Worm (Caenorhabditis elegans): ENCODE data around the gene scc-3.

The scc-3 gene

ce11 chrV:12796908-12797490 lies 33.3 kb downstream of the scc-3 start:
- TF ChIP-seq ztf-4 (tag; optimal IDR thresholded peaks at IDR 0.05) (no peak), elt-2 (tag; optimal IDR thresholded peaks at IDR 0.05) (peak; percentile 76), jun-1 (tag; optimal IDR thresholded peaks at IDR 0.05) (no peak), tbx-2 (tag; optimal IDR thresholded peaks at IDR 0.05) (no peak), lin-15B (tag; optimal IDR thresholded peaks at IDR 0.05) (no peak), unc-39 (tag; optimal IDR thresholded peaks at IDR 0.05) (no peak), daf-12 (tag; optimal IDR thresholded peaks at IDR 0.05) (no peak), ceh-9 (tag; optimal IDR thresholded peaks at IDR 0.05) (no peak)

DNA sequence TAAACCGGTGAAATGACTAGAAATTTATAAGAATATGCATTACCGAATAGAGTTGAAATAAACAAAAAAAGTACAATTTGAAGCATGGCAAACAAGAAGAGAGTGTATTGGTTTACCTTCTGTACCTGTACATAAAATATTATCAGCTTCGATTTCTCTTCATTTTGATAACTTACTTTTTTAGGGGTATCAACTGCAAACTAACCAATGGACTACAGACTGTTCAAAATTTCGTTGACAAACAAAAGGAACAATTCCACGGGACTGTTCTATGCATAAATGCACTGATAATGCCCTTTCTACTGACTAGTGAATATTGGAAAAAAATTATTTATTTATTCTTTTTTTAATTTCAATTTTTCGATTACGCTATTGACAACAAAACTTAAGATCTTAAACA lies 34.2 kb downstream of the scc-3 start, which contains the start of gene ugt-6:
Gene ugt-6 (minus strand): TSS at position 233 of the 400 bp plus-strand sequence.
- peak; percentile 22 for TF ChIP-seq elt-2 (tag; optimal IDR thresholded peaks at IDR 0.05)
- no peak for TF ChIP-seq eor-1 (tag; optimal IDR thresholded peaks at IDR 0.05)
- peak; percentile 9 for TF ChIP-seq pqm-1 (tag; optimal IDR thresholded peaks at IDR 0.05)
- TF ChIP-seq fkh-2 (tag; optimal IDR thresholded peaks at IDR 0.05) = no peak

- no peak for TF ChIP-seq ceh-16 (tag; optimal IDR thresholded peaks at IDR 0.05)
- TF ChIP-seq zag-1 (tag; optimal IDR thresholded peaks at IDR 0.05) = no peak
- no peak for TF ChIP-seq ztf-11 (tag; optimal IDR thresholded peaks at IDR 0.05)
- TF ChIP-seq lsy-12 (tag; optimal IDR thresholded peaks at IDR 0.05) = no peak
- no peak for TF ChIP-seq ztf-4 (tag; optimal IDR thresholded peaks at IDR 0.05)
- no peak for TF ChIP-seq unc-62 (GFP tag; optimal IDR thresholded peaks at IDR 0.05)
- no peak for TF ChIP-seq ZK546.5 (tag; optimal IDR thresholded peaks at IDR 0.05)
- no peak for TF ChIP-seq nhr-67 (tag; optimal IDR thresholded peaks at IDR 0.05)
- TF ChIP-seq snpc-4 (tag; optimal IDR thresholded peaks at IDR 0.05) = no peak
Measured at ce11 chrV:12800171-12800570, 36.4 kb downstream of the scc-3 start, which contains the start of gene ugt-3. ugt-3 (minus strand) TSS chrV:12800271.

ce11 chrV:12803274-12803673 lies 39.5 kb downstream of the scc-3 start, which contains the start of gene srbc-45:
srbc-45 (plus strand) TSS chrV:12803574.
- TF ChIP-seq nhr-77 (tag; optimal IDR thresholded peaks at IDR 0.05) (no peak), pha-4 (tag; optimal IDR thresholded peaks at IDR 0.05) (no peak), snpc-4 (tag; optimal IDR thresholded peaks at IDR 0.05) (no peak), ZK546.5 (tag; optimal IDR thresholded peaks at IDR 0.05) (no peak), elt-1 (tag; optimal IDR thresholded peaks at IDR 0.05) (no peak), ama-1 (optimal IDR thresholded peaks at IDR 0.05) (no peak)

DNA sequence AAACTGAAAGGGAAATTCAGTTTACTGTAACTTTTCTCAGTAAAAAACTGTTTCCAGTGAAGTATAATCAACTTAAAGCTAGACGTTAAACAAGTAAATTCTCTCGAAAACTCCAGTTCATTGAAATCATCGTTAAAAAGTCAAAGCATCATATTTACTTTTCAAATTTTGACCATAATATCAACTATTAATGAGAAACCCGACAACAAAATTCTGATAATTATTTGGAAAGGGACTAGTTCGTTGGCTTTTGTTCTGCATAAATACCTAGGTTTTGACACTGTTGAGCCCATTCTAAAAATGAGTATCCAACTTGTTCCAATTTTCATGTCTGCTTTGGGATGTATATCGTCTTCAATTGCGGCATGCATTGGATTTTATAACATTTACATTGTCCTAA lies 42.4 kb downstream of the scc-3 start, which contains the start of gene ZC443.7:
Gene ZC443.7 (plus strand): TSS at position 301 of the 400 bp plus-strand sequence.
- TF ChIP-seq nhr-28 (tag; optimal IDR thresholded peaks at IDR 0.05) = no peak
- TF ChIP-seq ceh-28 (tag; optimal IDR thresholded peaks at IDR 0.05) = no peak
- TF ChIP-seq ZK546.5 (tag; optimal IDR thresholded peaks at IDR 0.05) = no peak
- TF ChIP-seq nhr-12 (tag; optimal IDR thresholded peaks at IDR 0.05) = no peak
- no peak for TF ChIP-seq ceh-9 (tag; optimal IDR thresholded peaks at IDR 0.05)
- no peak for TF ChIP-seq lsy-12 (tag; optimal IDR thresholded peaks at IDR 0.05)
- TF ChIP-seq nhr-25 (tag; optimal IDR thresholded peaks at IDR 0.05) = no peak
- no peak for TF ChIP-seq ceh-16 (tag; optimal IDR thresholded peaks at IDR 0.05)
- TF ChIP-seq ama-1 (optimal IDR thresholded peaks at IDR 0.05) = no peak

DNA sequence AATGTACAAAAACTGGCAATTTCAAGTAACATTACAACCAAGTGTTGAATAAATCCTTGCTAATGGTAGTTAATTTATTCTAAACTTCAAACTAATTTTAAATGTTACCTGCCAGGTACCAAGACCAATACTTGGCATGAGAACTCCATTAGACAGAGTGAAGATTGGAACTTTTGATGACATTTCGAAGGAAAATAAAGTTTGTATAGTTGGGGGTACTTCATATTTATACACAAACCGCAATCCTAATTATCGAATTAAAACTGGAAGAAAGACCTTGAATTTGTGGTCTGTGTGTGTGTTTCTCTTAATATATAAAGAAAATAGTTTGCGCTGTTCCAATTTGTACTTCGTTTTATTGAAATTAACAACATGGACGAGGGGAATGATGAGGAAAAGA lies 46.1 kb downstream of the scc-3 start, which contains the start of gene ZC443.1:
Gene ZC443.1 (minus strand): TSS at position 205 of the 400 bp plus-strand sequence.
- TF ChIP-seq egl-5 (tag; optimal IDR thresholded peaks at IDR 0.05) (no peak), ama-1 (optimal IDR thresholded peaks at IDR 0.05) (no peak), eor-1 (tag; optimal IDR thresholded peaks at IDR 0.05) (no peak), elt-1 (tag; optimal IDR thresholded peaks at IDR 0.05) (no peak), nhr-28 (tag; optimal IDR thresholded peaks at IDR 0.05) (no peak), elt-3 (tag; optimal IDR thresholded peaks at IDR 0.05) (no peak), ceh-82 (tag; optimal IDR thresholded peaks at IDR 0.05) (no peak), lin-15B (tag; optimal IDR thresholded peaks at IDR 0.05) (no peak), nhr-67 (tag; optimal IDR thresholded peaks at IDR 0.05) (no peak), ceh-28 (tag; optimal IDR thresholded peaks at IDR 0.05) (no peak), ztf-11 (tag; optimal IDR thresholded peaks at IDR 0.05) (no peak), lsy-12 (tag; optimal IDR thresholded peaks at IDR 0.05) (no peak), fkh-2 (tag; optimal IDR thresholded peaks at IDR 0.05) (no peak), zag-1 (tag; optimal IDR thresholded peaks at IDR 0.05) (no peak)
